Worm (Caenorhabditis elegans) whole organism, L3 larva: ENCODE results near the gene srlf-26.

Source experiments
- R02D3.7 ChIP-seq: fragments of 150-350 bp; optimal IDR thresholded peaks from 2 replicates; lab custom pipeline; 2014; ENCODE audit warnings: missing biosample characterization, missing genetic modification characterization
- aly-2 ChIP-seq: fragments of 150-350 bp; optimal IDR thresholded peaks from 2 replicates; lab custom pipeline; 2014; ENCODE audit warnings: missing biosample characterization, missing genetic modification characterization
- ceh-16 ChIP-seq: sonication (generic microtip); optimal IDR thresholded peaks from 2 replicates; lab custom pipeline; 2017; ENCODE audit warnings: missing biosample characterization, missing genetic modification characterization
- ceh-28 ChIP-seq: fragments of 150-350 bp; optimal IDR thresholded peaks from 2 replicates; lab custom pipeline; 2014; ENCODE audit warnings: missing biosample characterization, missing genetic modification reagents, missing genetic modification characterization
- ceh-82 ChIP-seq: fragments of 150-350 bp; optimal IDR thresholded peaks from 2 replicates; lab custom pipeline; 2014; ENCODE audit warnings: missing biosample characterization, missing genetic modification characterization
- ceh-9 ChIP-seq: sonication (generic microtip); optimal IDR thresholded peaks from 2 replicates; lab custom pipeline; 2018; ENCODE audit warnings: missing biosample characterization, missing genetic modification characterization
- egl-27 ChIP-seq: sonication (generic microtip); optimal IDR thresholded peaks from 4 replicates; lab custom pipeline; 2017; ENCODE audit warnings: missing biosample characterization, missing genetic modification reagents, missing genetic modification characterization
- elt-1 ChIP-seq: fragments of 150-350 bp; optimal IDR thresholded peaks from 2 replicates; lab custom pipeline; 2014; ENCODE audit warnings: missing biosample characterization, missing genetic modification characterization
- elt-2 ChIP-seq: sonication (generic microtip); optimal IDR thresholded peaks from 2 replicates; lab custom pipeline; 2016; ENCODE audit warnings: missing genetic modification reagents, mild to moderate bottlenecking, missing genetic modification characterization, missing compliant biosample characterization
- elt-3 ChIP-seq, 3 experiments: fragments of 150-350 bp in 1 of 3; sonication (generic microtip) in 2 of 3; optimal IDR thresholded peaks; 2 replicates in 2 of 3; 4 replicates in 1 of 3; lab custom pipeline; 2014 to 2017; ENCODE audit warnings: missing biosample characterization in 3 of 3, missing genetic modification characterization in 3 of 3
- fkh-2 ChIP-seq: fragments of 150-350 bp; optimal IDR thresholded peaks from 2 replicates; lab custom pipeline; 2014; ENCODE audit warnings: missing biosample characterization, missing genetic modification reagents, missing genetic modification characterization
- fos-1 ChIP-seq: fragments of 150-350 bp; optimal IDR thresholded peaks from 2 replicates; lab custom pipeline; 2014; ENCODE audit warnings: missing biosample characterization, missing genetic modification characterization
- hmg-11 ChIP-seq: sonication (generic microtip); optimal IDR thresholded peaks from 2 replicates; lab custom pipeline; 2016; ENCODE audit warnings: missing genetic modification characterization, missing compliant biosample characterization
- lin-15B ChIP-seq: fragments of 150-350 bp; optimal IDR thresholded peaks from 2 replicates; lab custom pipeline; 2014; ENCODE audit warnings: missing biosample characterization, missing genetic modification characterization
- lin-39 ChIP-seq: fragments of 150-350 bp; optimal IDR thresholded peaks from 2 replicates; lab custom pipeline; 2018; ENCODE audit warnings: missing biosample characterization, missing genetic modification reagents, missing genetic modification characterization
- mdl-1 ChIP-seq: fragments of 150-350 bp; optimal IDR thresholded peaks from 2 replicates; lab custom pipeline; 2014; ENCODE audit warnings: missing biosample characterization, missing genetic modification characterization
- nfya-1 ChIP-seq: sonication (generic microtip); optimal IDR thresholded peaks from 2 replicates; lab custom pipeline; 2017; ENCODE audit warnings: missing genetic modification characterization, mild to moderate bottlenecking, missing compliant biosample characterization, antibody characterized with exemption, moderate library complexity; ENCODE audit not compliant: insufficient read depth
- nhr-11 ChIP-seq: fragments of 150-350 bp; optimal IDR thresholded peaks from 2 replicates; lab custom pipeline; 2014; ENCODE audit warnings: missing biosample characterization, missing genetic modification characterization
- nhr-12 ChIP-seq: fragments of 150-350 bp; optimal IDR thresholded peaks from 2 replicates; lab custom pipeline; 2014; ENCODE audit warnings: missing biosample characterization, missing genetic modification characterization
- nhr-23 ChIP-seq: fragments of 150-350 bp; optimal IDR thresholded peaks from 2 replicates; lab custom pipeline; 2014; ENCODE audit warnings: missing biosample characterization, missing genetic modification reagents, missing genetic modification characterization
- nhr-25 ChIP-seq: sonication (generic microtip); optimal IDR thresholded peaks from 2 replicates; lab custom pipeline; 2017; ENCODE audit warnings: missing biosample characterization, missing genetic modification characterization
- nhr-28 ChIP-seq: fragments of 150-350 bp; optimal IDR thresholded peaks from 2 replicates; lab custom pipeline; 2014; ENCODE audit warnings: missing biosample characterization, missing genetic modification characterization
- nhr-43 ChIP-seq: sonication (generic microtip); optimal IDR thresholded peaks from 2 replicates; lab custom pipeline; 2016; ENCODE audit warnings: mild to moderate bottlenecking, missing genetic modification characterization, missing compliant biosample characterization; ENCODE audit not compliant: poor library complexity, severe bottlenecking
- nhr-76 ChIP-seq: fragments of 150-350 bp; sonication (generic microtip); optimal IDR thresholded peaks from 5 replicates; lab custom pipeline; 2014; ENCODE audit warnings: missing biosample characterization, missing genetic modification characterization
- pha-4 ChIP-seq: fragments of 150-350 bp; optimal IDR thresholded peaks from 2 replicates; lab custom pipeline; 2014; ENCODE audit warnings: missing biosample characterization, missing genetic modification reagents, missing genetic modification characterization
- sea-2 ChIP-seq: fragments of 150-350 bp; sonication (generic microtip); optimal IDR thresholded peaks from 4 replicates; lab custom pipeline; 2014; ENCODE audit warnings: missing biosample characterization, missing genetic modification reagents, missing genetic modification characterization
- skn-1 ChIP-seq: fragments of 150-350 bp; optimal IDR thresholded peaks from 2 replicates; lab custom pipeline; 2014; ENCODE audit warnings: missing biosample characterization, missing genetic modification characterization
- snpc-4 ChIP-seq: fragments of 150-350 bp; optimal IDR thresholded peaks from 2 replicates; lab custom pipeline; 2014; ENCODE audit warnings: missing biosample characterization, missing genetic modification characterization
- tbx-2 ChIP-seq: sonication (generic microtip); optimal IDR thresholded peaks from 2 replicates; lab custom pipeline; 2016; ENCODE audit warnings: mild to moderate bottlenecking, missing genetic modification characterization, missing compliant biosample characterization
- unc-62 ChIP-seq: fragments of 150-350 bp; sonication (generic microtip); optimal IDR thresholded peaks from 4 replicates; lab custom pipeline; 2014; ENCODE audit warnings: missing biosample characterization, missing genetic modification reagents, missing genetic modification characterization
- zag-1 ChIP-seq: fragments of 150-350 bp; optimal IDR thresholded peaks from 2 replicates; lab custom pipeline; 2014; ENCODE audit warnings: missing biosample characterization, missing genetic modification characterization
- ztf-4 ChIP-seq: fragments of 150-350 bp; optimal IDR thresholded peaks from 2 replicates; lab custom pipeline; 2014; ENCODE audit warnings: missing biosample characterization, missing genetic modification characterization

The srlf-26 gene

ce11 chrIV:13679495-13679894 is 746 bp downstream of the srlf-26 start:
- TF ChIP-seq hmg-11 (no peak), R02D3.7 (no peak), nfya-1 (tag; lab: Kevin White, UChicago) (peak; percentile 93), pha-4 (tag; lab: Kevin White, UChicago) (no peak)

DNA sequence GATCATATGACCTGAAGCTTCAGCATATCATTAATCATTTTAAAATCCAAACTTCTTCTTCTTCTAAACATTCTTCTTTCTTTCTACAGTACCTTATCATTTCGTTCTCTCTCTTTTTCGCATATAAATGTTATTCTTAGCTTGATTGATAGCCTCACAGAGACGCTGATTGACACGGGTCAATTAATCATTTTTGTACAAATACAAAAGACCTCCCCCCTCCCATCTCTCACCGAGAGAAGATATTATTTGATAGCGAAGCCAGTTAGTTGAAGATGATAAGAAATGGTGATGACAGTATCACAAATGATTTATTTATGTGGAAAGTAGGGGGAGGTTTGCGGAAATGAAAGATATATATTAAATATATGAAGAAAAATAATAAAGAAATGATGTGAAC is 4.0 kb downstream of the srlf-26 start:
- TF ChIP-seq nfya-1 (tag; lab: Kevin White, UChicago) (peak; percentile 40), ceh-28 (tag; lab: Kevin White, UChicago) (peak; percentile 13), nhr-43 (tag; lab: Kevin White, UChicago) (peak; percentile 86), unc-62 (peak; percentile 94), nhr-25 (tag; lab: Kevin White, UChicago) (peak; percentile 79), nhr-28 (tag; lab: Kevin White, UChicago) (no peak), zag-1 (no peak), egl-27 (tag; lab: Kevin White, UChicago) (no peak), lin-39 (peak; percentile 19), elt-3 (tag; optimal IDR thresholded peaks at IDR 0.05; lab: Kevin White, UChicago) (peak; percentile 38 to 95 (median 85)), nhr-23 (peak; percentile 93)

DNA sequence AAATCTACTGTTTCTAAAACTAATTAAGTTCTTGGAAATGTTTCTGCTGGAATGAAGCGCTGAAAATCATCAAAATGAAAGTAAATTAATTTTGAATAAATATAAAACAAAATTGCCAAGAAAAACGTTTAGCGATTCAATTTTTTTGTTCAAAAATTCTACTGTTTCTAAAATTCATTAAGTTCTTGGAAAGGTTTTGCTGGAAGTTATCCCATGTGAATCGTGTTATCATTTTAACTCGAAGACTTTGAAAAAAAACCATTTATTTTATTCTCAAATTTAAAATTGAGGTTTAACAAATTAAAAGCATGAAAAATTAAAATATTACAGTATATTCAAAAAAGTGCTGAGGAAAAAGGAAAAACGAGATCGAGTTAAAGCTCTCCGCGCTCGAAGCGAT is 6.1 kb downstream of the srlf-26 start:
- TF ChIP-seq zag-1 (no peak), ztf-4 (no peak), tbx-2 (tag; lab: Kevin White, UChicago) (no peak), nhr-25 (tag; lab: Kevin White, UChicago) (no peak), nhr-43 (tag; lab: Kevin White, UChicago) (no peak), ceh-16 (no peak), nfya-1 (tag; lab: Kevin White, UChicago) (no peak), ceh-82 (tag; lab: Kevin White, UChicago) (no peak), ceh-28 (tag; lab: Kevin White, UChicago) (no peak), skn-1 (tag; lab: Kevin White, UChicago) (no peak), nhr-76 (tag; lab: Kevin White, UChicago) (no peak), nhr-23 (no peak), snpc-4 (tag; lab: Kevin White, UChicago) (no peak), fos-1 (tag; lab: Kevin White, UChicago) (no peak), nhr-11 (tag; lab: Kevin White, UChicago) (no peak), elt-2 (tag; lab: Kevin White, UChicago) (no peak), fkh-2 (tag; lab: Kevin White, UChicago) (no peak), unc-62 (no peak), hmg-11 (no peak)

- no peak for TF ChIP-seq ceh-28 (tag; lab: Kevin White, UChicago)
- no peak for TF ChIP-seq zag-1
- no peak for TF ChIP-seq nhr-12 (tag; lab: Kevin White, UChicago)
- TF ChIP-seq mdl-1 (tag; lab: Kevin White, UChicago) = no peak
- TF ChIP-seq nhr-25 (tag; lab: Kevin White, UChicago) = no peak
- no peak for TF ChIP-seq nhr-28 (tag; lab: Kevin White, UChicago)
- peak; percentile 32 for TF ChIP-seq R02D3.7
- TF ChIP-seq, all 47 proteins: peak for 1
Measured at ce11 chrIV:13686965-13687425, 8.2 kb downstream of the srlf-26 start, which contains the start of gene nyn-1. Gene nyn-1 (minus strand): TSS chrIV:13687015.

ce11 chrIV:13687631-13688030 is 8.9 kb downstream of the srlf-26 start:
- TF ChIP-seq nhr-25 (tag; lab: Kevin White, UChicago) = no peak
- TF ChIP-seq lin-15B = no peak
- no peak for TF ChIP-seq nhr-43 (tag; lab: Kevin White, UChicago)
- no peak for TF ChIP-seq sea-2 (GFP tag; lab: Kevin White, UChicago)
- no peak for TF ChIP-seq elt-1 (tag; lab: Kevin White, UChicago)
- TF ChIP-seq skn-1 (tag; lab: Kevin White, UChicago) = no peak
- TF ChIP-seq aly-2 (tag; lab: Kevin White, UChicago) = no peak
- no peak for TF ChIP-seq ceh-9 (tag; lab: Kevin White, UChicago)
- no peak for TF ChIP-seq nhr-28 (tag; lab: Kevin White, UChicago)
